Fruit fly (Drosophila melanogaster) whole organism, embryonic: ENCODE results near the gene CG31883.

ENCODE experiments used
- Awh ChIP-seq: fragments of 200-800 bp; sonication (Bioruptor generic); IDR thresholded peaks from 2 replicates; pipeline ENCODE4, ENCODE4 v1.3.6; 2022; ENCODE audit warnings: missing biosample characterization, missing genetic modification characterization
- Blimp-1 ChIP-seq: fragments of 200-800 bp; sonication (Bioruptor generic); optimal IDR thresholded peaks from 3 replicates; lab custom pipeline; 2018; ENCODE audit warnings: missing biosample characterization, missing genetic modification characterization, mild to moderate bottlenecking, moderate library complexity, missing genetic modification reagents
- CG10979 ChIP-seq: fragments of 200-800 bp; sonication (Bioruptor generic); optimal IDR thresholded peaks from 2 replicates; lab custom pipeline; 2018; ENCODE audit warnings: missing biosample characterization, mild to moderate bottlenecking, missing genetic modification characterization, moderate library complexity
- CG12391 ChIP-seq: fragments of 200-800 bp; sonication (Bioruptor generic); optimal IDR thresholded peaks from 3 replicates; lab custom pipeline; 2018; ENCODE audit warnings: missing biosample characterization, mild to moderate bottlenecking, missing genetic modification characterization, moderate library complexity
- CG13424 ChIP-seq: fragments of 200-800 bp; sonication (Bioruptor generic); optimal IDR thresholded peaks from 2 replicates; lab custom pipeline; 2019; ENCODE audit warnings: missing biosample characterization, mild to moderate bottlenecking, missing genetic modification characterization, moderate library complexity
- CG15696 ChIP-seq: fragments of 200-800 bp; sonication (Bioruptor generic); optimal IDR thresholded peaks from 2 replicates; lab custom pipeline; 2019; ENCODE audit warnings: missing biosample characterization, mild to moderate bottlenecking, missing genetic modification characterization, moderate library complexity
- CG1602 ChIP-seq: fragments of 200-800 bp; sonication (Bioruptor generic); optimal IDR thresholded peaks from 3 replicates; lab custom pipeline; 2016; ENCODE audit warnings: missing biosample characterization, missing genetic modification characterization
- CG1647 ChIP-seq: fragments of 200-800 bp; sonication (Bioruptor generic); optimal IDR thresholded peaks from 3 replicates; lab custom pipeline; 2016; ENCODE audit warnings: missing biosample characterization, missing genetic modification characterization
- CG18764 ChIP-seq: fragments of 200-800 bp; sonication (Bioruptor generic); optimal IDR thresholded peaks from 3 replicates; lab custom pipeline; 2016; ENCODE audit warnings: missing biosample characterization, missing genetic modification characterization
- CG2120 ChIP-seq: fragments of 200-800 bp; sonication (Bioruptor generic); optimal IDR thresholded peaks from 3 replicates; lab custom pipeline; 2016; ENCODE audit warnings: missing biosample characterization, missing genetic modification characterization
- CG31224 ChIP-seq: fragments of 200-800 bp; sonication (Bioruptor generic); IDR thresholded peaks from 2 replicates; pipeline ENCODE4 v1.3.6; 2022; ENCODE audit warnings: missing biosample characterization, missing genetic modification characterization
- CG31388 ChIP-seq: fragments of 200-800 bp; sonication (Bioruptor generic); optimal IDR thresholded peaks from 2 replicates; lab custom pipeline; 2016; ENCODE audit warnings: missing biosample characterization, missing genetic modification characterization
- CG3726 ChIP-seq: fragments of 200-800 bp; sonication (Bioruptor generic); IDR thresholded peaks from 3 replicates; pipeline ENCODE4, ENCODE4 v1.3.6; 2022; ENCODE audit warnings: missing biosample characterization, missing genetic modification characterization
- CG4707 ChIP-seq: fragments of 200-800 bp; sonication (Bioruptor generic); optimal IDR thresholded peaks from 2 replicates; lab custom pipeline; 2018; ENCODE audit warnings: missing biosample characterization, mild to moderate bottlenecking, missing genetic modification characterization, moderate library complexity
- CG4854 ChIP-seq: fragments of 200-800 bp; sonication (Bioruptor generic); optimal IDR thresholded peaks from 2 replicates; lab custom pipeline; 2016; ENCODE audit warnings: missing biosample characterization, missing genetic modification characterization, inconsistent platforms
- CG5180 ChIP-seq: fragments of 200-800 bp; sonication (Bioruptor generic); optimal IDR thresholded peaks from 3 replicates; lab custom pipeline; 2017; ENCODE audit warnings: missing biosample characterization, missing genetic modification characterization, mild to moderate bottlenecking, moderate library complexity, missing genetic modification reagents
- CG7745 ChIP-seq: fragments of 200-800 bp; sonication (Bioruptor generic); optimal IDR thresholded peaks from 2 replicates; lab custom pipeline; 2018; ENCODE audit warnings: missing biosample characterization, mild to moderate bottlenecking, missing genetic modification characterization, moderate library complexity
- CG8290 ChIP-seq, 3 experiments: fragments of 200-800 bp; sonication (Bioruptor generic); optimal IDR thresholded peaks; 2 replicates each; lab custom pipeline; 2016 to 2019; ENCODE audit warnings: missing biosample characterization in 3 of 3, missing genetic modification characterization in 3 of 3, mild to moderate bottlenecking in 2 of 3, moderate library complexity in 1 of 3
- CG9817 ChIP-seq: fragments of 200-800 bp; sonication (Bioruptor generic); optimal IDR thresholded peaks from 2 replicates; lab custom pipeline; 2018; ENCODE audit warnings: missing biosample characterization, mild to moderate bottlenecking, missing genetic modification characterization, moderate library complexity
- Dad ChIP-seq: fragments of 200-800 bp; sonication (Bioruptor generic); optimal IDR thresholded peaks from 3 replicates; lab custom pipeline; 2016; ENCODE audit warnings: missing biosample characterization, missing genetic modification characterization
- Dip3 ChIP-seq: fragments of 200-800 bp; sonication (Bioruptor generic); optimal IDR thresholded peaks from 3 replicates; lab custom pipeline; 2016; ENCODE audit warnings: missing biosample characterization, missing genetic modification characterization
- H2.0 ChIP-seq: fragments of 200-800 bp; sonication (Bioruptor generic); IDR thresholded peaks from 2 replicates; pipeline ENCODE4 v1.3.6; 2022; ENCODE audit warnings: missing biosample characterization, missing genetic modification characterization
- HLH3B ChIP-seq: fragments of 200-800 bp; sonication (Bioruptor generic); IDR thresholded peaks from 2 replicates; pipeline ENCODE4 v1.3.6; 2022; ENCODE audit warnings: missing biosample characterization, missing genetic modification characterization
- Jarid2 ChIP-seq: fragments of 200-800 bp; sonication (Bioruptor generic); optimal IDR thresholded peaks from 3 replicates; lab custom pipeline; 2017; ENCODE audit warnings: mild to moderate bottlenecking, missing biosample characterization, missing genetic modification reagents, missing genetic modification characterization
- Kr ChIP-seq: fragments of 200-800 bp; sonication (Bioruptor generic); optimal IDR thresholded peaks from 2 replicates; lab custom pipeline; 2017; ENCODE audit warnings: missing biosample characterization, mild to moderate bottlenecking, missing genetic modification characterization
- Lpt ChIP-seq: fragments of >200 bp; optimal IDR thresholded peaks from 2 replicates; lab custom pipeline; 2018; ENCODE audit warnings: missing biosample characterization, missing genetic modification characterization
- Optix ChIP-seq: fragments of 200-800 bp; sonication (Bioruptor generic); IDR thresholded peaks from 3 replicates; pipeline ENCODE4 v1.3.6; 2022; ENCODE audit warnings: missing biosample characterization, missing genetic modification characterization
- Rfx ChIP-seq: fragments of 200-800 bp; sonication (Bioruptor generic); IDR thresholded peaks from 2 replicates; pipeline ENCODE4 v1.3.6; 2022; ENCODE audit warnings: missing biosample characterization, missing genetic modification characterization
- Rx ChIP-seq: fragments of 200-800 bp; sonication (Bioruptor generic); IDR thresholded peaks from 2 replicates; pipeline ENCODE4 v1.3.6; 2022; ENCODE audit warnings: missing biosample characterization, missing genetic modification characterization
- Stat92E ChIP-seq, 3 experiments: fragments of >200 bp in 2 of 3; fragments of 200-800 bp in 1 of 3; sonication (Bioruptor generic) in 1 of 3; optimal IDR thresholded peaks; 2 replicates each; lab custom pipeline; 2017 to 2019; ENCODE audit warnings: missing biosample characterization in 3 of 3, missing genetic modification characterization in 3 of 3, mild to moderate bottlenecking in 1 of 3, moderate library complexity in 1 of 3
- crc ChIP-seq: fragments of 200-800 bp; sonication (Bioruptor generic); optimal IDR thresholded peaks from 2 replicates; lab custom pipeline; 2016; ENCODE audit warnings: missing biosample characterization, missing genetic modification characterization
- da ChIP-seq: fragments of 200-800 bp; sonication (Bioruptor generic); optimal IDR thresholded peaks from 2 replicates; lab custom pipeline; 2016; ENCODE audit warnings: missing biosample characterization, missing genetic modification characterization
- eyg ChIP-seq: fragments of 200-800 bp; sonication (Bioruptor generic); optimal IDR thresholded peaks from 3 replicates; lab custom pipeline; 2016; ENCODE audit warnings: missing biosample characterization, missing genetic modification characterization
- ftz-f1 ChIP-seq: fragments of 200-800 bp; sonication (Bioruptor generic); optimal IDR thresholded peaks from 2 replicates; lab custom pipeline; 2016; ENCODE audit warnings: missing biosample characterization, missing genetic modification characterization
- grn ChIP-seq: fragments of 200-800 bp; sonication (Bioruptor generic); optimal IDR thresholded peaks from 3 replicates; lab custom pipeline; 2017; ENCODE audit warnings: missing biosample characterization, missing genetic modification characterization
- kay ChIP-seq: fragments of 200-800 bp; sonication (Bioruptor generic); optimal IDR thresholded peaks from 2 replicates; lab custom pipeline; 2016; ENCODE audit warnings: missing biosample characterization, missing genetic modification characterization
- knrl ChIP-seq: fragments of 200-800 bp; sonication (Bioruptor generic); IDR thresholded peaks from 3 replicates; pipeline ENCODE4 v1.3.6; 2022; ENCODE audit warnings: missing biosample characterization, missing genetic modification characterization; ENCODE audit not compliant: partially characterized antibody
- lola ChIP-seq, 3 experiments: fragments of >200 bp in 2 of 3; fragments of 200-800 bp in 1 of 3; sonication (Bioruptor generic) in 1 of 3; optimal IDR thresholded peaks; 2 replicates each; lab custom pipeline; 2017 to 2019; ENCODE audit warnings: missing biosample characterization in 3 of 3, missing genetic modification characterization in 3 of 3, mild to moderate bottlenecking in 1 of 3, moderate library complexity in 1 of 3
- onecut ChIP-seq: fragments of 200-800 bp; sonication (Bioruptor generic); IDR thresholded peaks from 2 replicates; pipeline ENCODE4 v1.3.6; 2022; ENCODE audit warnings: missing biosample characterization, missing genetic modification characterization
- pb ChIP-seq: fragments of 200-800 bp; sonication (Bioruptor generic); optimal IDR thresholded peaks from 3 replicates; lab custom pipeline; 2016; ENCODE audit warnings: missing biosample characterization, missing genetic modification characterization
- pnt ChIP-seq: fragments of 200-800 bp; sonication (Bioruptor generic); optimal IDR thresholded peaks from 3 replicates; lab custom pipeline; 2016; ENCODE audit warnings: missing biosample characterization, missing genetic modification characterization
- salm ChIP-seq: fragments of 200-800 bp; sonication (Bioruptor generic); optimal IDR thresholded peaks from 2 replicates; lab custom pipeline; 2018; ENCODE audit warnings: missing biosample characterization, mild to moderate bottlenecking, missing genetic modification characterization
- shn ChIP-seq: fragments of 200-800 bp; sonication (Bioruptor generic); optimal IDR thresholded peaks from 3 replicates; lab custom pipeline; 2016; ENCODE audit warnings: missing biosample characterization, missing genetic modification characterization
- slp2 ChIP-seq: fragments of 200-800 bp; sonication (Bioruptor generic); optimal IDR thresholded peaks from 2 replicates; lab custom pipeline; 2016; ENCODE audit warnings: missing biosample characterization, missing genetic modification characterization
- sob ChIP-seq: fragments of 200-800 bp; sonication (Bioruptor generic); IDR thresholded peaks from 2 replicates; pipeline ENCODE4 v1.3.6; 2022; ENCODE audit warnings: missing biosample characterization, missing genetic modification characterization
- tin ChIP-seq: fragments of 200-800 bp; sonication (Bioruptor generic); optimal IDR thresholded peaks from 3 replicates; lab custom pipeline; 2016; ENCODE audit warnings: missing biosample characterization, missing genetic modification characterization
- trh ChIP-seq: fragments of 200-800 bp; sonication (Bioruptor generic); optimal IDR thresholded peaks from 2 replicates; lab custom pipeline; 2016; ENCODE audit warnings: missing biosample characterization, missing genetic modification characterization
- tup ChIP-seq: fragments of 200-800 bp; sonication (Bioruptor generic); optimal IDR thresholded peaks from 2 replicates; lab custom pipeline; 2016; ENCODE audit warnings: missing biosample characterization, mild to moderate bottlenecking, missing genetic modification characterization, moderate library complexity
- usp ChIP-seq: fragments of >200 bp; optimal IDR thresholded peaks from 2 replicates; lab custom pipeline; 2017; ENCODE audit warnings: missing biosample characterization, missing genetic modification characterization
- zf30C ChIP-seq: fragments of 200-800 bp; sonication (Bioruptor generic); optimal IDR thresholded peaks from 3 replicates; lab custom pipeline; 2018; ENCODE audit warnings: missing biosample characterization, mild to moderate bottlenecking, missing genetic modification characterization
- zfh1 ChIP-seq: fragments of 200-800 bp; sonication (Bioruptor generic); IDR thresholded peaks from 3 replicates; pipeline ENCODE4 v1.3.6; 2022; ENCODE audit warnings: missing biosample characterization, missing genetic modification characterization
- zfh2 ChIP-seq: fragments of 200-800 bp; sonication (Bioruptor generic); optimal IDR thresholded peaks from 2 replicates; lab custom pipeline; 2016; ENCODE audit warnings: missing biosample characterization, missing genetic modification characterization

CG31883 gene

DNA sequence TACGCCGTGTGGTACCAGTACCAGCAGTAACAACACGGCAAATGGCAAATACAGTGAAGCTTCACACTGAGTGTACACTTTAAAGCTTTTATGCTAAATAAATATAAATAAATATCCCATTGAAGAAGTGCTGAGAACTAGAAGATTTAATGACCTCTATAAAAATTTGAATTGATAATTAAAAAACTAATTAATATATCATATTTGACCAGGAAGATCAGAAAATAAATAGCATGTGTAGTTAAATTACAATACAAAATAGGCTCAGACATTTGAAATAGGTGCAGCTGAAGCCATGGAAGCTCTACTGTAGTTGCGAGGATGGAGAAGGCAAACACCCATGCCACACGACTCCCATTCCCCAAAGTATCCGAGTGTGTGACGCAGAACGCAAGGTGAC is 36.2 kb downstream of the CG31883 start (continued):
- TF ChIP-seq zfh1 (GFP tag; lab: Robert Waterston, UW) = no peak
- no peak for TF ChIP-seq CG8290 (GFP tag; optimal IDR thresholded peaks at IDR 0.05; lab: Kevin White, UChicago)
- TF ChIP-seq CG8290 (tag; optimal IDR thresholded peaks at IDR 0.05; lab: Kevin White, UChicago) = no peak
- no peak for TF ChIP-seq da (GFP tag; lab: Kevin White, UChicago)
- TF ChIP-seq pb (GFP tag; lab: Kevin White, UChicago) = no peak
- no peak for TF ChIP-seq sob (GFP tag; lab: Robert Waterston, UW)
- no peak for TF ChIP-seq knrl (GFP tag; lab: Robert Waterston, UW)
- TF ChIP-seq pnt (GFP tag; lab: Kevin White, UChicago) = no peak
- TF ChIP-seq CG5180 = peak; percentile 2
- TF ChIP-seq salm (tag; lab: Kevin White, UChicago) = no peak
- TF ChIP-seq ftz-f1 (GFP tag; lab: Kevin White, UChicago) = no peak
- TF ChIP-seq Lpt (GFP tag; lab: Kevin White, UChicago) = no peak
- no peak for TF ChIP-seq grn (GFP tag; lab: Kevin White, UChicago)
- peak; percentile 32; the same call in 1 of the 2 replicates for TF ChIP-seq Rfx (GFP tag; lab: Robert Waterston, UW)
- TF ChIP-seq trh (GFP tag; lab: Kevin White, UChicago) = no peak
- no peak for TF ChIP-seq CG18764 (GFP tag; lab: Kevin White, UChicago)
- no peak for TF ChIP-seq usp (GFP tag; lab: Kevin White, UChicago)
- TF ChIP-seq CG9817 = peak; percentile 57
- TF ChIP-seq CG4854 = no peak
- no peak for TF ChIP-seq CG4707 (GFP tag; lab: Kevin White, UChicago)
- no peak for TF ChIP-seq CG15696
- TF ChIP-seq onecut (GFP tag; lab: Robert Waterston, UW) = no peak
- no peak for TF ChIP-seq CG31224 (GFP tag; lab: Robert Waterston, UW)
- no peak for TF ChIP-seq Dip3 (GFP tag; lab: Kevin White, UChicago)
- TF ChIP-seq zf30C (GFP tag; lab: Kevin White, UChicago) = no peak
- TF ChIP-seq CG1602 = peak; percentile 2
- no peak for TF ChIP-seq tin (GFP tag; lab: Kevin White, UChicago)
- peak; percentile 50 for TF ChIP-seq Blimp-1 (GFP tag; lab: Kevin White, UChicago)
- TF ChIP-seq crc (GFP tag; lab: Kevin White, UChicago) = no peak
- TF ChIP-seq lola (GFP tag; optimal IDR thresholded peaks at IDR 0.05; lab: Kevin White, UChicago) = no peak
- TF ChIP-seq Jarid2 = no peak
- TF ChIP-seq shn (GFP tag; lab: Kevin White, UChicago) = no peak
- TF ChIP-seq CG3726 (GFP tag; lab: Robert Waterston, UW) = no peak
- TF ChIP-seq slp2 (GFP tag; lab: Kevin White, UChicago) = no peak
- TF ChIP-seq Awh (GFP tag; lab: Robert Waterston, UW) = no peak
- no peak for TF ChIP-seq kay (GFP tag; lab: Kevin White, UChicago)
- TF ChIP-seq CG10979 (tag; lab: Kevin White, UChicago) = peak; percentile 17
- no peak for TF ChIP-seq Dad (GFP tag; lab: Kevin White, UChicago)
- TF ChIP-seq H2.0 (GFP tag; lab: Robert Waterston, UW) = no peak
- TF ChIP-seq zfh2 (GFP tag; lab: Kevin White, UChicago) = no peak
- TF ChIP-seq CG31388 (GFP tag; lab: Kevin White, UChicago) = no peak
- peak; percentile 44; the same call in 1 of the 2 replicates for TF ChIP-seq HLH3B
- peak; percentile 52 for TF ChIP-seq CG2120 (GFP tag; lab: Kevin White, UChicago)
- TF ChIP-seq CG1647 (GFP tag; lab: Kevin White, UChicago) = no peak
- no peak for TF ChIP-seq CG7745 (tag; lab: Kevin White, UChicago)
- TF ChIP-seq Rx (GFP tag; lab: Robert Waterston, UW) = no peak
- TF ChIP-seq CG12391 (tag; lab: Kevin White, UChicago) = peak; percentile 49
- no peak for TF ChIP-seq Stat92E (GFP tag; optimal IDR thresholded peaks at IDR 0.05; lab: Kevin White, UChicago)
- peak; percentile 60 for TF ChIP-seq CG13424 (tag; lab: Kevin White, UChicago)
- no peak for TF ChIP-seq eyg (GFP tag; lab: Kevin White, UChicago)
- TF ChIP-seq tup (GFP tag; lab: Kevin White, UChicago) = no peak
- TF ChIP-seq Kr (GFP tag; lab: Kevin White, UChicago) = no peak
- TF ChIP-seq Optix = no peak
